Fruit fly (Drosophila melanogaster) whole organism, embryonic: Measurements from ENCODE around the gene Use1.

Source experiments
- Asciz ChIP-seq: fragments of 200-800 bp; sonication (Bioruptor generic); optimal IDR thresholded peaks from 2 replicates; lab custom pipeline; 2017; ENCODE audit warnings: missing biosample characterization, mild to moderate bottlenecking, missing genetic modification characterization, missing genetic modification reagents
- CG10321 ChIP-seq: fragments of 200-800 bp; sonication (Bioruptor generic); IDR thresholded peaks from 2 replicates; pipeline ENCODE4 v1.3.6; 2022; ENCODE audit warnings: missing biosample characterization, missing genetic modification characterization
- CG11247 ChIP-seq: fragments of 200-800 bp; sonication (Bioruptor generic); IDR thresholded peaks from 2 replicates; pipeline ENCODE4 v1.3.6; 2022; ENCODE audit warnings: missing biosample characterization, missing genetic modification characterization
- CG11696 ChIP-seq: fragments of 200-800 bp; sonication (Bioruptor generic); IDR thresholded peaks from 2 replicates; pipeline ENCODE4 v1.3.6; 2022; ENCODE audit warnings: missing biosample characterization, missing genetic modification characterization
- CG12071 ChIP-seq: fragments of 200-800 bp; sonication (Bioruptor generic); optimal IDR thresholded peaks from 3 replicates; lab custom pipeline; 2018; ENCODE audit warnings: missing biosample characterization, mild to moderate bottlenecking, missing genetic modification characterization
- CG14441 ChIP-seq: fragments of 200-800 bp; sonication (Bioruptor generic); IDR thresholded peaks from 2 replicates; pipeline ENCODE4 v1.3.6; 2022; ENCODE audit warnings: missing biosample characterization, missing genetic modification characterization
- CG15514 ChIP-seq: fragments of 200-800 bp; sonication (Bioruptor generic); optimal IDR thresholded peaks from 3 replicates; lab custom pipeline; 2017; ENCODE audit warnings: missing biosample characterization, missing genetic modification characterization, mild to moderate bottlenecking, moderate library complexity, missing genetic modification reagents
- CG1603 ChIP-seq: fragments of 200-800 bp; sonication (Bioruptor generic); optimal IDR thresholded peaks from 2 replicates; lab custom pipeline; 2019; ENCODE audit warnings: missing biosample characterization, mild to moderate bottlenecking, missing genetic modification characterization, moderate library complexity
- CG16813 ChIP-seq: fragments of 200-800 bp; sonication (Bioruptor generic); IDR thresholded peaks from 3 replicates; pipeline ENCODE4 v1.3.6; 2022; ENCODE audit warnings: missing biosample characterization, missing genetic modification characterization; ENCODE audit not compliant: partially characterized antibody
- CG2120 ChIP-seq: fragments of 200-800 bp; sonication (Bioruptor generic); optimal IDR thresholded peaks from 3 replicates; lab custom pipeline; 2016; ENCODE audit warnings: missing biosample characterization, missing genetic modification characterization
- CG2712 ChIP-seq: fragments of 200-800 bp; optimal IDR thresholded peaks from 3 replicates; lab custom pipeline; 2019; ENCODE audit warnings: missing biosample characterization, mild to moderate bottlenecking, missing genetic modification characterization, moderate library complexity
- CG30020 ChIP-seq: fragments of 200-800 bp; optimal IDR thresholded peaks from 2 replicates; lab custom pipeline; 2019; ENCODE audit warnings: missing biosample characterization, mild to moderate bottlenecking, missing genetic modification characterization, moderate library complexity
- CG3163 ChIP-seq: fragments of 200-800 bp; sonication (Bioruptor generic); optimal IDR thresholded peaks from 3 replicates; lab custom pipeline; 2016; ENCODE audit warnings: missing biosample characterization, missing genetic modification characterization
- CG4424 ChIP-seq: fragments of 200-800 bp; sonication (Bioruptor generic); optimal IDR thresholded peaks from 3 replicates; lab custom pipeline; 2016; ENCODE audit warnings: missing biosample characterization, missing genetic modification characterization
- CG5953 ChIP-seq: fragments of 200-800 bp; sonication (Bioruptor generic); IDR thresholded peaks from 2 replicates; pipeline ENCODE4 v1.3.6; 2022; ENCODE audit warnings: missing biosample characterization, missing genetic modification characterization
- CG8765 ChIP-seq: fragments of 200-800 bp; sonication (Bioruptor generic); IDR thresholded peaks from 2 replicates; pipeline ENCODE4 v1.3.6; 2022; ENCODE audit warnings: missing biosample characterization, missing genetic modification characterization
- CG8944 ChIP-seq: fragments of 200-800 bp; sonication (Bioruptor generic); optimal IDR thresholded peaks from 3 replicates; lab custom pipeline; 2016; ENCODE audit warnings: missing biosample characterization, missing genetic modification characterization
- CG9727 ChIP-seq: fragments of 200-800 bp; sonication (Bioruptor generic); optimal IDR thresholded peaks from 3 replicates; lab custom pipeline; 2017; ENCODE audit warnings: missing biosample characterization, mild to moderate bottlenecking, missing genetic modification characterization
- CHES-1-like ChIP-seq: fragments of 200-800 bp; sonication (Bioruptor generic); optimal IDR thresholded peaks from 2 replicates; lab custom pipeline; 2016; ENCODE audit warnings: missing biosample characterization, missing genetic modification characterization
- CkIIα-i1 ChIP-seq: fragments of 200-800 bp; sonication (Bioruptor generic); IDR thresholded peaks from 2 replicates; pipeline ENCODE4 v1.3.6; 2022; ENCODE audit warnings: missing biosample characterization, missing genetic modification characterization
- D19A ChIP-seq: fragments of 200-800 bp; optimal IDR thresholded peaks from 3 replicates; lab custom pipeline; 2019; ENCODE audit warnings: missing biosample characterization, mild to moderate bottlenecking, missing genetic modification characterization, moderate library complexity
- Dek ChIP-seq: fragments of 200-800 bp; sonication (Bioruptor generic); optimal IDR thresholded peaks from 3 replicates; lab custom pipeline; 2019; ENCODE audit warnings: missing biosample characterization, mild to moderate bottlenecking, missing genetic modification characterization, moderate library complexity
- Dip3 ChIP-seq: fragments of 200-800 bp; sonication (Bioruptor generic); optimal IDR thresholded peaks from 3 replicates; lab custom pipeline; 2016; ENCODE audit warnings: missing biosample characterization, missing genetic modification characterization
- ERR ChIP-seq: fragments of 200-800 bp; sonication (Bioruptor generic); optimal IDR thresholded peaks from 2 replicates; lab custom pipeline; 2016; ENCODE audit warnings: missing biosample characterization, missing genetic modification characterization
- HLH4C ChIP-seq: fragments of 200-800 bp; sonication (Bioruptor generic); IDR thresholded peaks from 3 replicates; pipeline ENCODE4 v1.3.6; 2022; ENCODE audit warnings: missing biosample characterization, missing genetic modification characterization; ENCODE audit not compliant: partially characterized antibody
- Hr3 ChIP-seq: fragments of 200-800 bp; sonication (Bioruptor generic); optimal IDR thresholded peaks from 3 replicates; lab custom pipeline; 2016; ENCODE audit warnings: missing biosample characterization, missing genetic modification characterization
- Mes4 ChIP-seq: fragments of 200-800 bp; sonication (Bioruptor generic); optimal IDR thresholded peaks from 2 replicates; lab custom pipeline; 2016; ENCODE audit warnings: missing biosample characterization, missing genetic modification characterization
- PHDP ChIP-seq: fragments of 200-800 bp; sonication (Bioruptor generic); optimal IDR thresholded peaks from 3 replicates; lab custom pipeline; 2018; ENCODE audit warnings: missing biosample characterization, mild to moderate bottlenecking, missing genetic modification characterization, moderate library complexity
- al ChIP-seq: fragments of 200-800 bp; sonication (Bioruptor generic); IDR thresholded peaks from 2 replicates; pipeline ENCODE4 v1.3.6; 2022; ENCODE audit warnings: missing biosample characterization, missing genetic modification characterization
- aop ChIP-seq: fragments of 200-800 bp; sonication (Bioruptor generic); IDR thresholded peaks from 2 replicates; pipeline ENCODE4 v1.3.6; 2022; ENCODE audit warnings: missing biosample characterization, missing genetic modification characterization
- cato ChIP-seq: fragments of 200-800 bp; sonication (Bioruptor generic); optimal IDR thresholded peaks from 2 replicates; lab custom pipeline; 2016; ENCODE audit warnings: missing biosample characterization, missing genetic modification characterization, borderline replicate concordance
- caup ChIP-seq: fragments of 200-800 bp; sonication (Bioruptor generic); optimal IDR thresholded peaks from 3 replicates; lab custom pipeline; 2017; ENCODE audit warnings: missing biosample characterization, mild to moderate bottlenecking, missing genetic modification characterization, moderate library complexity; ENCODE audit not compliant: severe bottlenecking
- cg ChIP-seq: fragments of 200-800 bp; sonication (Bioruptor generic); optimal IDR thresholded peaks from 3 replicates; lab custom pipeline; 2019; ENCODE audit warnings: missing biosample characterization, mild to moderate bottlenecking, missing genetic modification characterization, moderate library complexity
- cwo ChIP-seq: fragments of 200-800 bp; sonication (Bioruptor generic); optimal IDR thresholded peaks from 3 replicates; lab custom pipeline; 2017; ENCODE audit warnings: missing biosample characterization, missing genetic modification characterization, mild to moderate bottlenecking, moderate library complexity, missing genetic modification reagents
- danr ChIP-seq: fragments of 200-800 bp; sonication (Bioruptor generic); IDR thresholded peaks from 2 replicates; pipeline ENCODE4 v1.3.6; 2022; ENCODE audit warnings: missing biosample characterization, missing genetic modification characterization
- dysf ChIP-seq: fragments of 200-800 bp; sonication (Bioruptor generic); IDR thresholded peaks from 3 replicates; pipeline ENCODE4 v1.3.6; 2022; ENCODE audit warnings: missing biosample characterization, missing genetic modification characterization
- esg ChIP-seq: fragments of 200-800 bp; sonication (Bioruptor generic); conservative IDR thresholded peaks from 2 replicates; pipeline ENCODE4 v1.3.6; 2022; ENCODE audit warnings: missing biosample characterization, missing genetic modification characterization
- jigr1 ChIP-seq: fragments of 200-800 bp; sonication (Bioruptor generic); IDR thresholded peaks from 3 replicates; pipeline ENCODE4 v1.3.6; 2022; ENCODE audit warnings: missing biosample characterization, missing genetic modification characterization
- kni ChIP-seq: fragments of 200-800 bp; sonication (Bioruptor generic); optimal IDR thresholded peaks from 3 replicates; lab custom pipeline; 2017; ENCODE audit warnings: mild to moderate bottlenecking, missing biosample characterization, missing genetic modification reagents, missing genetic modification characterization
- knrl ChIP-seq: fragments of 200-800 bp; sonication (Bioruptor generic); IDR thresholded peaks from 3 replicates; pipeline ENCODE4 v1.3.6; 2022; ENCODE audit warnings: missing biosample characterization, missing genetic modification characterization; ENCODE audit not compliant: partially characterized antibody
- nau ChIP-seq: fragments of 200-800 bp; sonication (Bioruptor generic); optimal IDR thresholded peaks from 3 replicates; lab custom pipeline; 2017; ENCODE audit warnings: missing biosample characterization, mild to moderate bottlenecking, missing genetic modification characterization, missing genetic modification reagents
- psq ChIP-seq: fragments of 200-800 bp; sonication (Bioruptor generic); optimal IDR thresholded peaks from 2 replicates; lab custom pipeline; 2017; ENCODE audit warnings: missing biosample characterization, missing genetic modification characterization
- pzg ChIP-seq: fragments of 200-800 bp; sonication (Bioruptor generic); optimal IDR thresholded peaks from 3 replicates; lab custom pipeline; 2018; ENCODE audit warnings: missing biosample characterization, mild to moderate bottlenecking, missing genetic modification characterization, moderate library complexity
- row ChIP-seq: fragments of 200-800 bp; sonication (Bioruptor generic); IDR thresholded peaks from 3 replicates; pipeline ENCODE4 v1.3.6; 2022; ENCODE audit warnings: missing biosample characterization, missing genetic modification characterization
- slou ChIP-seq: fragments of 200-800 bp; sonication (Bioruptor generic); optimal IDR thresholded peaks from 3 replicates; lab custom pipeline; 2016; ENCODE audit warnings: missing biosample characterization, missing genetic modification characterization
- toy ChIP-seq: fragments of 200-800 bp; sonication (Bioruptor generic); IDR thresholded peaks from 2 replicates; pipeline ENCODE4 v1.3.6; 2022; ENCODE audit warnings: missing biosample characterization, missing genetic modification characterization
- trh ChIP-seq: fragments of 200-800 bp; sonication (Bioruptor generic); optimal IDR thresholded peaks from 2 replicates; lab custom pipeline; 2016; ENCODE audit warnings: missing biosample characterization, missing genetic modification characterization
- tx ChIP-seq: fragments of 200-800 bp; sonication (Bioruptor generic); optimal IDR thresholded peaks from 2 replicates; lab custom pipeline; 2016; ENCODE audit warnings: missing biosample characterization, missing genetic modification characterization
- zen ChIP-seq: fragments of 200-800 bp; sonication (Bioruptor generic); optimal IDR thresholded peaks from 3 replicates; lab custom pipeline; 2018; ENCODE audit warnings: missing biosample characterization, mild to moderate bottlenecking, missing genetic modification characterization, moderate library complexity

The Use1 gene

dm6 chr3L:9128700-9129582, 8.0 kb downstream of the Use1 start (continued):
- TF ChIP-seq toy (GFP tag; lab: Robert Waterston, UW): no peak
- 0 out of 2 replicates have a peak, but pooled peaks have one; percentile 11 for TF ChIP-seq esg (GFP tag; lab: Robert Waterston, UW)
- no peak for TF ChIP-seq CG15514
- no peak for TF ChIP-seq ERR (GFP tag; lab: Kevin White, UChicago)
- TF ChIP-seq row (GFP tag; lab: Robert Waterston, UW): peak; percentile 85
- peak; percentile 21 for TF ChIP-seq CG30020 (tag; lab: Kevin White, UChicago)
- TF ChIP-seq caup: no peak
- peak; percentile 39; the same call in 1 of the 3 replicates for TF ChIP-seq dysf
- TF ChIP-seq CG5953 (GFP tag; lab: Robert Waterston, UW): no peak
- peak; percentile 71 for TF ChIP-seq Hr3
- TF ChIP-seq jigr1 (GFP tag; lab: Robert Waterston, UW): no peak
- TF ChIP-seq cato: peak; percentile 42
- TF ChIP-seq al (GFP tag; lab: Robert Waterston, UW): no peak
- peak; percentile 38 for TF ChIP-seq psq
- peak; percentile 83 for TF ChIP-seq CG2712 (tag; lab: Kevin White, UChicago)
- no peak for TF ChIP-seq CG3163
- TF ChIP-seq PHDP (tag; lab: Kevin White, UChicago): peak; percentile 77
- TF ChIP-seq Mes4: no peak
- no peak for TF ChIP-seq CHES-1-like (GFP tag; lab: Kevin White, UChicago)
- TF ChIP-seq nau: peak; percentile 58
- peak; percentile 79 for TF ChIP-seq D19A (tag; lab: Kevin White, UChicago)
- TF ChIP-seq trh (GFP tag; lab: Kevin White, UChicago): peak; percentile 33
- no peak for TF ChIP-seq Dip3 (GFP tag; lab: Kevin White, UChicago)
- peak; percentile 60; the same call in 1 of the 2 replicates for TF ChIP-seq CG10321 (GFP tag; lab: Robert Waterston, UW)
- no peak for TF ChIP-seq danr
- TF ChIP-seq pzg (GFP tag; lab: Kevin White, UChicago): no peak
- no peak; the same call in 1 of the 2 replicates for TF ChIP-seq CG11696
- TF ChIP-seq CG16813: no peak
- no peak for TF ChIP-seq aop (GFP tag; lab: Robert Waterston, UW)
- peak; percentile 35 for TF ChIP-seq CG2120 (GFP tag; lab: Kevin White, UChicago)
- TF ChIP-seq knrl (GFP tag; lab: Robert Waterston, UW): no peak
- no peak for TF ChIP-seq CkIIα-i1
- TF ChIP-seq CG11247 (GFP tag; lab: Robert Waterston, UW): no peak
- TF ChIP-seq CG4424: peak; percentile 80
- TF ChIP-seq cwo (GFP tag; lab: Kevin White, UChicago): peak; percentile 47
- TF ChIP-seq zen (tag; lab: Kevin White, UChicago): peak; percentile 39
- peak; percentile 18 for TF ChIP-seq CG1603
- TF ChIP-seq CG9727 (GFP tag; lab: Kevin White, UChicago): peak; percentile 76
- peak; percentile 54; the same call in 1 of the 2 replicates for TF ChIP-seq CG14441 (GFP tag; lab: Robert Waterston, UW)
- peak; percentile 3 for TF ChIP-seq CG12071
- peak; percentile 48 for TF ChIP-seq kni (GFP tag; lab: Kevin White, UChicago)
- TF ChIP-seq HLH4C (GFP tag; lab: Robert Waterston, UW): no peak
- no peak for TF ChIP-seq CG8765 (GFP tag; lab: Robert Waterston, UW)
- no peak for TF ChIP-seq tx
- TF ChIP-seq slou (GFP tag; lab: Kevin White, UChicago): no peak
- TF ChIP-seq Asciz (GFP tag; lab: Kevin White, UChicago): peak; percentile 62
- TF ChIP-seq CG8944 (GFP tag; lab: Kevin White, UChicago): no peak
- no peak for TF ChIP-seq cg (GFP tag; lab: Kevin White, UChicago)
- TF ChIP-seq Dek: peak; percentile 19
